Worm (Caenorhabditis elegans) whole organism, L4 larva: Measurements from ENCODE around the gene ubh-3.

ENCODE experiments used
- ceh-44 ChIP-seq: fragments of 200-800 bp; sonication (Bioruptor generic); IDR thresholded peaks from 2 replicates; pipeline ENCODE4 v1.3.6; 2022; ENCODE audit warnings: missing genetic modification reagents, missing genetic modification characterization, missing compliant biosample characterization
- daf-8 ChIP-seq: fragments of 200-800 bp; sonication (Bioruptor generic); IDR thresholded peaks from 2 replicates; pipeline ENCODE4 v1.3.6; 2022; ENCODE audit warnings: missing genetic modification characterization, missing compliant biosample characterization
- egl-27 ChIP-seq: sonication (generic microtip); optimal IDR thresholded peaks from 3 replicates; lab custom pipeline; 2017; ENCODE audit warnings: missing biosample characterization, missing genetic modification reagents, missing genetic modification characterization
- nhr-48 ChIP-seq: sonication (generic microtip); optimal IDR thresholded peaks from 2 replicates; lab custom pipeline; 2016; ENCODE audit warnings: mild to moderate bottlenecking, missing genetic modification characterization, missing compliant biosample characterization

DNA sequence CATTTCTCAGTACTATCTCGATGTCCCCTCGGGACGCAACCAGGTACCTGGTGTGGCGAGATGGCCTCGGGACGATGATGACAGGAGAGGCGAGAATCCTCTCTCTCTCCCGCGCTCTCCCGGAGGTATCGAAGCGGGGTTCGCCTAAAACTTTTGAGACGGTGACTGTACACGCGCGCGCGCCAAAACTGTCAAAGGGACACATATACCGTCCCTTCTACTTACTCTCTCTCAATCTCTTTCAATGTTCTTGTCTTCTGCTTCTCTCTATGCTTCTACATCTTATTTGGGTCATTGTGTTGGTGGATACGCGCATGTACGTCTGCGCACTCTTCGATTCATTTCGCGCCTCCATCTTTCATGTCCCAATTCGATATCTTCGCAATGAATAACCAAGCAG lies 33.3 kb upstream of the ubh-3 start:
- TF ChIP-seq nhr-48 (tag; lab: Kevin White, UChicago) (no peak), ceh-44 (GFP tag; lab: Robert Waterston, UW) (no peak), egl-27 (no peak), daf-8 (no peak)
